Worm (Caenorhabditis elegans): Measurements from ENCODE around the gene oac-57.

oac-57 gene

DNA sequence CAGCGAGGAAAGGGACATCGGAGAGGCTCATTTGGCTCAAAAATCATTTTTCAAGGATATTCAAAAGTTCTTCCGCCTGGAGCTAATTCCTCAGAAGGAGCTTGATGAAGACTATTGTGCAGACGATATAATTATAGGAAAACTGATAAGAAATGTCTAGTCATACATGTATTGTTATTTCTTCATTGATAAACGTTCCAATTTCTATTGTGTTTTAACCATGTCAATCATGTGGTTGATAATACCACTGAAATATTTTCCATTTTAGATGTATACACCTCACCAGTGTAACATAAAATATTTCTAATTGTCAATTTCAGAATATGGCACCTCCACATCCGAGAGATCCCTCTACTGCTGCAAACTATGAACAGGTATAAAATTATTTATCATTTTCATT is 28.3 kb downstream of the oac-57 start, which contains the start of gene ltah-1.1:
TSS of gene ltah-1.1 (plus strand) at position 283 of the 400 bp plus-strand sequence.
- TF ChIP-seq let-607 (tag; optimal IDR thresholded peaks at IDR 0.05): peak; percentile 2 to 23
- TF ChIP-seq B0261.1 (tag; optimal IDR thresholded peaks at IDR 0.05): no peak
- no peak for TF ChIP-seq unc-130 (GFP tag; optimal IDR thresholded peaks at IDR 0.05)
- TF ChIP-seq nhr-120 (GFP tag; IDR thresholded peaks at IDR 0.05): no peak
- TF ChIP-seq chd-7 (tag; optimal IDR thresholded peaks at IDR 0.05): no peak
- no peak for TF ChIP-seq Y79H2A.3 (GFP tag; conservative IDR thresholded peaks at IDR 0.05)
- no peak for TF ChIP-seq attf-5 (GFP tag; optimal IDR thresholded peaks at IDR 0.05)
- TF ChIP-seq nhr-80 (tag; optimal IDR thresholded peaks at IDR 0.05): peak; percentile 55

DNA sequence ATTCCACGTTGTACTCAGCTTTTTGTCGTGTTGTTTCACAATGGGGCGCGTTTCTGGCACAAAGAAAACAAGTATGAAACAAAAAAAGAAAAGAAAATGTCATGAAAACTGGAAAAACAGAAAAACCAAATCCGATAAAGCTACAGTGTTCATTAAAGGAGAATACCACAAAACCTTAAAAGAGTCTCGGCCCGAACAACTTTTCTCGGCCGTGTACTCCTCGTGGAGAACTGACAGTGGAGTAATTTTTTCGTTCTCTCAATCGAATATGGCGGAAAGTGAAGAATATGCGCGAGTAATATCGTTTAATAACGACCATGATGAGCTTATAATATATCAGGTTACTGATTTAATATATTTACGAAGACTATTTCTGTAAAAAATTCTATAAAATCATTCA is 29.1 kb downstream of the oac-57 start, which contains the start of the genes tag-335 and vkmt-1:
TSS of gene tag-335 (minus strand) at position 88 of the 400 bp plus-strand sequence.
TSS of gene vkmt-1 (plus strand) at position 219 of the 400 bp plus-strand sequence.
- no peak for TF ChIP-seq snpc-4 (GFP tag; optimal IDR thresholded peaks at IDR 0.05)
- peak in 1 of 4 experiments; percentile 21 for TF ChIP-seq snpc-4 (tag; optimal IDR thresholded peaks at IDR 0.05)
- TF ChIP-seq let-607 (tag; optimal IDR thresholded peaks at IDR 0.05): peak in 1 of 2 experiments; percentile 16
- peak; percentile 77 for TF ChIP-seq F33H1.4 (GFP tag; IDR thresholded peaks at IDR 0.05)
- peak; percentile 11; the same call in 1 of the 2 replicates for TF ChIP-seq madf-8 (GFP tag; conservative IDR thresholded peaks at IDR 0.05)
- peak; percentile 24 for TF ChIP-seq snpc-1.3 (tag; optimal IDR thresholded peaks at IDR 0.05; ENCODE audit: insufficient read depth)
- TF ChIP-seq lsl-1 (GFP tag; optimal IDR thresholded peaks at IDR 0.05): peak; percentile 74
- TF ChIP-seq F23B12.7 (tag; optimal IDR thresholded peaks at IDR 0.05; ENCODE audit: insufficient read depth): no peak
- no peak for TF ChIP-seq ama-1 (optimal IDR thresholded peaks at IDR 0.05)
- no peak for TF ChIP-seq ama-1 (GFP tag; optimal IDR thresholded peaks at IDR 0.05)
- no peak for TF ChIP-seq zim-3 (tag; optimal IDR thresholded peaks at IDR 0.05)
- TF ChIP-seq ztf-18 (tag; optimal IDR thresholded peaks at IDR 0.05): no peak
- peak; percentile 68; the same call in 1 of the 2 replicates for TF ChIP-seq madf-6 (GFP tag; IDR thresholded peaks at IDR 0.05)
- TF ChIP-seq lsy-27 (tag; optimal IDR thresholded peaks at IDR 0.05; ENCODE audit: borderline replicate concordance, insufficient read depth): no peak
- no peak for TF ChIP-seq ZK185.1 (tag; optimal IDR thresholded peaks at IDR 0.05; ENCODE audit: poor library complexity, severe bottlenecking)
- TF ChIP-seq tlf-1 (GFP tag; optimal IDR thresholded peaks at IDR 0.05): no peak
- 0 out of 2 replicates have a peak, but pooled peaks have one; percentile 17 for TF ChIP-seq dox-1 (GFP tag; IDR thresholded peaks at IDR 0.05)
- TF ChIP-seq D2030.7 (GFP tag; IDR thresholded peaks at IDR 0.05): 0 out of 2 replicates have a peak, but pooled peaks have one; percentile 36
- TF ChIP-seq xnd-1 (tag; optimal IDR thresholded peaks at IDR 0.05): peak; percentile 48

DNA sequence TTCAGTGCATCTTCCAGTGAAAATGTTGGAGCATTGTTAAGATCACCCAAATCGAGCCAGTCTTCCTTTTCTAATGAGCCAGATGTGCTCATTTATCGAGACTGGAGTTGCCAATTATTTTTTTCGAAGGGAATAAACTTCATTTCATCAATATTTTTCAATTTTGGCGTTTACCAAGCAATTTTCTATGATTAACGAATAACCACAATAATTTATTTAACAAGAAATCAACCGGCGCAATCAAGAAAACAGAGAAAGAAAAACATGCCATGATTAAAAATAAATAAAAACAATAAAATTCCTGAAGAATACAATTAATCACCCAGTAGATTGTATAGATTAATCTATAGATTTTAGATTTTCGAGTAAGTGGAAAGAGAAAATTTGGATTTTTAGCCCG is 31.7 kb downstream of the oac-57 start, which contains the start of gene vps-8:
TSS of gene vps-8 (minus strand) at position 101 of the 400 bp plus-strand sequence.
- peak; percentile 1 for TF ChIP-seq tlf-1 (GFP tag; optimal IDR thresholded peaks at IDR 0.05)
- no peak for TF ChIP-seq Y56A3A.18 (GFP tag; IDR thresholded peaks at IDR 0.05)

DNA sequence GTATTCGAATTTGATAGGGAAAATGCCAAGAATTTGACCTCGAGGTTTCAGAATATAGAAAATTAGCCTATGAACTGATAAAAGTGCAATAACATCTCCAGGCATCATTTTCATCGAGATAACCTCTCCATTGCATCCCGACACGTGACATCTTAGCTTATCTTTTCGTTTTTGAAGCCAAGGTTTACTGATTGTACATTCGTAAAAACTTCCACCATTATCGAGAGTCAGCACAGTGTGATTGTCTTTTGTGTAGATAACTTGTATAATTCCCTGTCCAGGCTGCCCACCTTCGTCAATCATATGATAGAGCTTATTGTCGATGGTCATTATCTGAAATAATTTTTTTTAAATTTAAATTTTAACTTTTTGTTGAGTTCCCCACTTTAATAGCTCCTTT is 33.3 kb downstream of the oac-57 start:
- TF ChIP-seq Y53F4B.3 (GFP tag; IDR thresholded peaks at IDR 0.05) (no peak), F55B11.4 (tag; optimal IDR thresholded peaks at IDR 0.05; ENCODE audit: borderline replicate concordance, insufficient read depth) (no peak), unc-62 (GFP tag; optimal IDR thresholded peaks at IDR 0.05) (no peak), T07F8.4 (tag; optimal IDR thresholded peaks at IDR 0.05) (no peak), athp-1 (tag; optimal IDR thresholded peaks at IDR 0.05) (no peak), cebp-2 (GFP tag; IDR thresholded peaks at IDR 0.05) (no peak), akir-1 (GFP tag; optimal IDR thresholded peaks at IDR 0.05) (no peak), madf-3 (GFP tag; IDR thresholded peaks at IDR 0.05) (no peak), F10E7.11 (tag; optimal IDR thresholded peaks at IDR 0.05) (no peak), hlh-26 (GFP tag; conservative IDR thresholded peaks at IDR 0.05) (no peak)

Measured in whole organism, young adult.